Worm (Caenorhabditis elegans): ENCODE results near the gene T26C12.3.

Gene T26C12.3

DNA sequence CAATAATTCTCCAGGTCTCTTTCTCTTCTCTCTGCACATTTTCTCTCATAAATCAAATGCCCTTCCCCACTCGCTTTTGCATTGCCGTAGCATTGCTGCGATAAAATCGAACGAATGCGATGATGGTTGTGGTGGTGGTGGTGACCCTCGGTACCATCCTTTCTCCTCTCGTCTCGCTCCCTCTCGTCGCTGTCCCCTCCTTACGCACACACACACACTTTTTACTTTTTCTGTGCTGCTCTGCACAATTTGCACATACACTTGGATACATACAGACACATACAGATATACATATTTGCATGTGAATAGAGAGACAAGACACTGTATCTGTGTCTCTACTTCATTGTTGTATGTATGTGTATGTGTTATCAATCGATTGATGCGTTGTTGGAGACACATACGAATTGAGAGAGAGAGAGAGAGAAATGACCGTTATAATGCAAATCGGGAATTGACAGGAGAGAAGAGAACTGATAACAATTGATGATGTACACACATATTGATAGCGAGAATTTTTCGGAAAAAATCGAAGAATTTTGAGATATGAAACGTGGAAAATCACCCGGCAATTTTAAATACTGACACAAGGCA lies 45.6 kb downstream of the T26C12.3 start (continued):
- TF ChIP-seq daf-16 (GFP tag; optimal IDR thresholded peaks at IDR 0.05) (peak in 1 of 2 experiments; percentile 62), daf-16 (tag; optimal IDR thresholded peaks at IDR 0.05) (peak; percentile 92), arid-1 (GFP tag; conservative IDR thresholded peaks at IDR 0.05) (no peak), ceh-28 (tag; optimal IDR thresholded peaks at IDR 0.05) (peak; percentile 55), daf-19 (GFP tag; conservative IDR thresholded peaks at IDR 0.05) (no peak), nhr-28 (tag; optimal IDR thresholded peaks at IDR 0.05) (peak; percentile 99), ztf-7 (tag; optimal IDR thresholded peaks at IDR 0.05) (no peak), pqm-1 (tag; optimal IDR thresholded peaks at IDR 0.05) (peak; percentile 97), spr-1 (tag; optimal IDR thresholded peaks at IDR 0.05) (peak; percentile 37), rbr-2 (tag; optimal IDR thresholded peaks at IDR 0.05) (peak; percentile 55), lin-1 (GFP tag; IDR thresholded peaks at IDR 0.05) (peak; percentile 38; the same call in 1 of the 2 replicates), lin-38 (GFP tag; IDR thresholded peaks at IDR 0.05) (peak; percentile 40), zfp-2 (tag; optimal IDR thresholded peaks at IDR 0.05) (no peak), lim-7 (GFP tag; IDR thresholded peaks at IDR 0.05) (no peak), nhr-6 (tag; optimal IDR thresholded peaks at IDR 0.05) (peak; percentile 94), hmg-1.1 (GFP tag; IDR thresholded peaks at IDR 0.05) (0 out of 2 replicates have a peak, but pooled peaks have one; percentile 40), jun-1 (tag; optimal IDR thresholded peaks at IDR 0.05) (peak; percentile 57), mxl-3 (GFP tag; optimal IDR thresholded peaks at IDR 0.05) (peak; percentile 69), lin-13 (GFP tag; optimal IDR thresholded peaks at IDR 0.05) (peak; percentile 40), hlh-11 (tag; optimal IDR thresholded peaks at IDR 0.05) (peak; percentile 96), nhr-77 (tag; optimal IDR thresholded peaks at IDR 0.05) (peak; percentile 77), F44E2.7 (GFP tag; IDR thresholded peaks at IDR 0.05) (no peak)

DNA sequence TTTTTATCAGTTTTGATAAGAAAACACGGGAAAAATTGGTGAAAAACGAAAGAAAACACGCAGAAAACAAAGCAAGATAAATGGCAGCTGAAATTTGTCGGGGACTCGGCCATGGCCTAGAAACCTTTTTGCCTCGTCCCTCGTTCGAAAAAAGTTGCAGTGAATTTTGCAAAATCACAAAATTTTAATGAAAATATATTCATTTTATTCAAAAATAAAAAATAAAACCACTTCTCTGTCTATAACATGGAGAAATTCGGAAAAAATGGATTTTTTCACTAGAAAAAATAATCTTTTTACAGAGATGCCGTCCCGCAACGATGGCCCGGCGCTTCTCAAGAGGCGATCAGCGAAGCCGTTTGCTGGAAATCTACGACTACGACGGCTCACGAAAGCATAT lies 51.1 kb downstream of the T26C12.3 start, which contains the start of gene Y67D8A.2:
Gene Y67D8A.2 (plus strand): TSS at position 301 of the 400 bp plus-strand sequence.
- no peak for TF ChIP-seq aly-2 (tag; optimal IDR thresholded peaks at IDR 0.05)
- TF ChIP-seq unc-39 (tag; optimal IDR thresholded peaks at IDR 0.05) = no peak
- TF ChIP-seq nhr-6 (tag; optimal IDR thresholded peaks at IDR 0.05) = no peak
- no peak for TF ChIP-seq lin-15B (tag; optimal IDR thresholded peaks at IDR 0.05)
- no peak for TF ChIP-seq lsy-2 (tag; optimal IDR thresholded peaks at IDR 0.05)
- no peak for TF ChIP-seq ceh-28 (tag; optimal IDR thresholded peaks at IDR 0.05)
- TF ChIP-seq dmd-9 (GFP tag; IDR thresholded peaks at IDR 0.05) = no peak
- no peak for TF ChIP-seq zag-1 (tag; optimal IDR thresholded peaks at IDR 0.05)
- TF ChIP-seq F26F4.8 (GFP tag; conservative IDR thresholded peaks at IDR 0.05) = no peak
- TF ChIP-seq Y5F2A.4 (GFP tag; optimal IDR thresholded peaks at IDR 0.05) = no peak
- no peak for TF ChIP-seq hif-1 (tag; optimal IDR thresholded peaks at IDR 0.05)
- no peak for TF ChIP-seq snpc-4 (tag; optimal IDR thresholded peaks at IDR 0.05)

DNA sequence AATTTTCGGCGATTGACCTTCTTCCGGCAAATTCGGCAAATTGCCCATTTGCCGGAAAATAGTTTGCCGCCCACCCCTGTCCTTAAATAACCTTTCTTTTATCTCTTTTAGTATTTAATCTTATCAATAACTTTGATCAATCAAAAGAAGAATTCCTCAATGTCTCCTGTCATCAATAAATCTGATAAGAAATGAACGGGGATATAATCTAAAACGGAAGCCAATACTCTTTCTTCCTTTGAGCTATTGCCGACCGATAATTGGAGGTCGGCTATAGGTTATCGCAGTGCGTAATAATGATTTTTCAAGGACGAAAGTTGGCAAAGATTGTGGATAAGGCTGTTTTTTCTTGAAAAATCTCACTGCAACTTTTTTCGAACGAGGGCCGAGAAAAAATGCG lies 52.0 kb downstream of the T26C12.3 start:
- no peak for TF ChIP-seq madf-9 (GFP tag; conservative IDR thresholded peaks at IDR 0.05)
- TF ChIP-seq zip-2 (tag; optimal IDR thresholded peaks at IDR 0.05) = no peak
- TF ChIP-seq mep-1 (tag; optimal IDR thresholded peaks at IDR 0.05) = no peak
- TF ChIP-seq skn-1 (tag; optimal IDR thresholded peaks at IDR 0.05) = no peak
